Fruit fly (Drosophila melanogaster): ENCODE data around the gene RpS19a.

RpS19a gene

DNA sequence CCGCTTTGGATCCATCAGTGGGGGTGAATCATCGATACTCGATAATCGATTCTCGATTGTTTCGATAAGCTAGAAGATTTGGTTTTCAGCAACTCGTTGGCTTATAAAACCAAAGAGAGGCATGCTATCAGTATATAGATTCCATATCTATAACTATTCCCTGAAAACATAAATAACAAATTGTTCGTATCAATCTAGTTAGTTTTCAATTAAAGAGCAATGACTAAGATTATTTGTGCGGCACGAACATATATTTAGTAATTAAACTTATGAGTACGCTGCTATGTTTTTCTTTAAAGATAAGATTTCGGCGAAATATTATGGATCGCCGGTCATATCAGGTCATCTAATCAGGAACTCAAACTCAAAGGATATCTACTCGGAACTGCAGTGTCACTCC, 36.8 kb downstream of the RpS19a start:
- no peak for TF ChIP-seq fru (GFP tag; optimal IDR thresholded peaks at IDR 0.05)
- TF ChIP-seq pan (optimal IDR thresholded peaks at IDR 0.05) = no peak
- TF ChIP-seq h (GFP tag; optimal IDR thresholded peaks at IDR 0.05) = no peak
- TF ChIP-seq br (GFP tag; optimal IDR thresholded peaks at IDR 0.05) = no peak
- TF ChIP-seq HLH106 (tag; optimal IDR thresholded peaks at IDR 0.05) = no peak
- no peak for TF ChIP-seq brk (GFP tag; optimal IDR thresholded peaks at IDR 0.05)
- no peak for TF ChIP-seq Hr83 (GFP tag; optimal IDR thresholded peaks at IDR 0.05; ENCODE audit: poor library complexity, severe bottlenecking)
- no peak for TF ChIP-seq psq (GFP tag; optimal IDR thresholded peaks at IDR 0.05)
- no peak for TF ChIP-seq sage (GFP tag; optimal IDR thresholded peaks at IDR 0.05)
- no peak for TF ChIP-seq lola (GFP tag; optimal IDR thresholded peaks at IDR 0.05)
- TF ChIP-seq foxo (GFP tag; optimal IDR thresholded peaks at IDR 0.05) = no peak
- TF ChIP-seq ey (GFP tag; optimal IDR thresholded peaks at IDR 0.05) = no peak
- TF ChIP-seq tai (GFP tag; optimal IDR thresholded peaks at IDR 0.05) = no peak

DNA sequence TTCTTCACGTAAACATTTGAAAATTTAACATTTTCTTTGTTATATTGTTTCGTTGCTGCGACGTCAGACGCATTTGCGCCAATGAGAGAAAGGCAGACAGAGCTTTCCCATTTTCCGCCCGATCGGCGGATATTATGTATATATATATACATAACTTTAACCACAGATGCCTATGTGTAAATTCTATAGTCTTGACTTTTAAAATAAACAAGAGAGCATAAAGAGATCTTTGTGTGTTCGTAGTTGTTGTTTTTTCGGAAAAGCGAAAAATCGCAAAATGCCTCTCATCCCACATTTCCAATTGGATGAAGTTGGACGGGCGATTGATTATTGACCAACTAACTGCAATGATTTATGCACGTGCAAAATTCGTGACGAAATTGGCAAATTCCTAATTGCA, 39.0 kb downstream of the RpS19a start, which contains the start of gene CG13012:
TSS of gene CG13012 (minus strand) at position 101 of the 400 bp plus-strand sequence.
- TF ChIP-seq Dif (GFP tag; optimal IDR thresholded peaks at IDR 0.05; ENCODE audit: partially characterized antibody) (no peak), sage (GFP tag; optimal IDR thresholded peaks at IDR 0.05) (no peak), Abd-B (GFP tag; optimal IDR thresholded peaks at IDR 0.05) (no peak), Hr78 (GFP tag; optimal IDR thresholded peaks at IDR 0.05) (no peak), jim (GFP tag; optimal IDR thresholded peaks at IDR 0.05) (no peak), lola (GFP tag; optimal IDR thresholded peaks at IDR 0.05) (no peak), CG9705 (GFP tag; optimal IDR thresholded peaks at IDR 0.05) (no peak), sv (GFP tag; optimal IDR thresholded peaks at IDR 0.05) (no peak), br (GFP tag; optimal IDR thresholded peaks at IDR 0.05) (no peak), Myc (optimal IDR thresholded peaks at IDR 0.05) (no peak), Dfd (GFP tag; optimal IDR thresholded peaks at IDR 0.05) (no peak), psq (GFP tag; optimal IDR thresholded peaks at IDR 0.05) (no peak), foxo (GFP tag; optimal IDR thresholded peaks at IDR 0.05) (no peak), dsf (GFP tag; optimal IDR thresholded peaks at IDR 0.05; ENCODE audit: borderline replicate concordance) (no peak), HLH106 (tag; optimal IDR thresholded peaks at IDR 0.05) (no peak)

DNA sequence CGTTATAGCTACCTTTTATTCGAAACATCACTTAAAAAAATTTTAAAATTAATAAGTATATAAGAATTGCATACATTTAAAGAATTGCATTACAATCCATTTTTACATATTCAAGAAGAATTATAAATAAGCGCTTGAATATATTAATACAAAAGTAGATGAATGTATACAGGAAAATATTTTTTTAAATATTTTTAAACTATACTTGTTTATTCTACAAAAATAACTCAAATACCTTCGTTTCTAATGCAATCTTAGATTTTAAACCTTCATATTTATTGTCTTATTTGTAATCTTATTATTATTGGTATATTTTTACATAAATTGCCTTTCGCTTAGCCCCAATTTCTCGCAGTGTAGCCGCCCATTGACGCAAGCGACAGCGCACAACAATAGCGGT, 39.5 kb downstream of the RpS19a start:
- TF ChIP-seq Sp1 (GFP tag; optimal IDR thresholded peaks at IDR 0.05) = peak; percentile 20
- TF ChIP-seq OdsH (GFP tag; optimal IDR thresholded peaks at IDR 0.05) = no peak
- no peak for TF ChIP-seq rgr (GFP tag; optimal IDR thresholded peaks at IDR 0.05)
- no peak for TF ChIP-seq foxo (GFP tag; optimal IDR thresholded peaks at IDR 0.05)
- no peak for TF ChIP-seq Dfd (GFP tag; optimal IDR thresholded peaks at IDR 0.05)
- peak; percentile 22 for TF ChIP-seq HLH106 (tag; optimal IDR thresholded peaks at IDR 0.05)
- TF ChIP-seq GATAd (GFP tag; optimal IDR thresholded peaks at IDR 0.05) = no peak
- no peak for TF ChIP-seq Hnf4 (GFP tag; optimal IDR thresholded peaks at IDR 0.05)
- TF ChIP-seq N (GFP tag; optimal IDR thresholded peaks at IDR 0.05) = no peak
- TF ChIP-seq CrebA (GFP tag; optimal IDR thresholded peaks at IDR 0.05; ENCODE audit: borderline replicate concordance) = no peak
- TF ChIP-seq Mio (GFP tag; optimal IDR thresholded peaks at IDR 0.05) = no peak
- no peak for TF ChIP-seq Rel (GFP tag; optimal IDR thresholded peaks at IDR 0.05)
- no peak for TF ChIP-seq Rel (tag; optimal IDR thresholded peaks at IDR 0.05)
- TF ChIP-seq sv (GFP tag; optimal IDR thresholded peaks at IDR 0.05) = no peak
- no peak for TF ChIP-seq usp (GFP tag; optimal IDR thresholded peaks at IDR 0.05)

DNA sequence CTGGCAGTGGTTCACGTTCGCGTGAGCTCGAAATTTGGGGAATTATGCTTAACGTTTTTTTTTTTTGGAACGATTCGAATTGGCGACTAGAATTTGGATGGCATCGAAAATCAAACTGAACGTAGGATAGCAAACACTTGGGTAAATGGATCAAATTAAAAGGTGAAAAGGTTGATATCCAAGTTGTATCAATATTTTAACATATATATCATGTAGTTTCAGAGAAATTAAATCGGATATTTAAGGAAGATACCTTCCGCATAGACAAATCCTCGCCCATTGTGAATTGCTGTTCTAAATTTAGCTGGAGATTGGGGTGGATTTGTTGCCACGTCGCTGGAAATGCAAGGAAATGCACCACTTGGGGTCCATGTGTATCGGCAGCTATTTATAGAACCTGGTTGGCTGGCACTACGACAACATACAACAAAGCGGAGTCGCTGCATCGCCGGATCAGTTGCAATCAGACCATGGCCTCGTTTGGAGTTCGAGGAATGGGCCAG, 41.2 kb downstream of the RpS19a start, which contains the start of the genes CG13010 and sing:
TSS of gene CG13010 (minus strand) at position 101 of the 503 bp plus-strand sequence.
TSS of gene sing (plus strand) at position 453 of the 503 bp plus-strand sequence.
- no peak for TF ChIP-seq CrebA (GFP tag; optimal IDR thresholded peaks at IDR 0.05; ENCODE audit: borderline replicate concordance)
- no peak for TF ChIP-seq CG32264 (GFP tag; optimal IDR thresholded peaks at IDR 0.05)
- TF ChIP-seq Dfd (GFP tag; optimal IDR thresholded peaks at IDR 0.05) = no peak
- TF ChIP-seq Hr83 (GFP tag; optimal IDR thresholded peaks at IDR 0.05; ENCODE audit: poor library complexity, severe bottlenecking) = no peak
- TF ChIP-seq Myc (optimal IDR thresholded peaks at IDR 0.05) = no peak
- TF ChIP-seq tai (GFP tag; optimal IDR thresholded peaks at IDR 0.05) = no peak

- TF ChIP-seq brk (GFP tag; optimal IDR thresholded peaks at IDR 0.05) (no peak), dl (GFP tag; optimal IDR thresholded peaks at IDR 0.05; ENCODE audit: insufficient read depth in 1 of 2, partially characterized antibody in 2 of 2) (no peak), Abd-B (GFP tag; optimal IDR thresholded peaks at IDR 0.05) (no peak), rgr (GFP tag; optimal IDR thresholded peaks at IDR 0.05) (no peak), usp (GFP tag; optimal IDR thresholded peaks at IDR 0.05) (no peak), Hnf4 (GFP tag; optimal IDR thresholded peaks at IDR 0.05) (no peak), Myc (optimal IDR thresholded peaks at IDR 0.05) (peak; percentile 75), foxo (GFP tag; optimal IDR thresholded peaks at IDR 0.05) (peak in 1 of 2 experiments; percentile 5), woc (GFP tag; optimal IDR thresholded peaks at IDR 0.05) (no peak), lola (GFP tag; optimal IDR thresholded peaks at IDR 0.05) (no peak), N (GFP tag; optimal IDR thresholded peaks at IDR 0.05) (peak; percentile 56), Jra (GFP tag; optimal IDR thresholded peaks at IDR 0.05) (peak; percentile 55), ey (GFP tag; optimal IDR thresholded peaks at IDR 0.05) (no peak), tai (GFP tag; optimal IDR thresholded peaks at IDR 0.05) (no peak), Rel (GFP tag; optimal IDR thresholded peaks at IDR 0.05) (no peak), Rel (tag; optimal IDR thresholded peaks at IDR 0.05) (no peak), Mio (GFP tag; optimal IDR thresholded peaks at IDR 0.05) (no peak), h (GFP tag; optimal IDR thresholded peaks at IDR 0.05) (no peak), GATAd (GFP tag; optimal IDR thresholded peaks at IDR 0.05) (no peak), sage (GFP tag; optimal IDR thresholded peaks at IDR 0.05) (no peak), psq (GFP tag; optimal IDR thresholded peaks at IDR 0.05) (no peak), dsf (GFP tag; optimal IDR thresholded peaks at IDR 0.05; ENCODE audit: borderline replicate concordance) (no peak), Vsx2 (GFP tag; optimal IDR thresholded peaks at IDR 0.05; ENCODE audit: partially characterized antibody) (no peak), dmrt93B (GFP tag; optimal IDR thresholded peaks at IDR 0.05) (no peak)
Observed at dm6 chrX:16683765-16684164, 46.1 kb downstream of the RpS19a start, which contains the start of gene Axs. TSS of gene Axs (minus strand) at chrX:16683895.

Data from whole organism, wandering third instar larva.